Fruit fly (Drosophila melanogaster) whole organism, embryonic: Measurements from ENCODE around the gene CG43800.
A peak's percentile ranks its signal among the peaks of the same experiment; 100 is the strongest.

ENCODE experiments used
- Atf6 ChIP-seq: fragments of 200-800 bp; sonication (Bioruptor generic); IDR thresholded peaks from 2 replicates; pipeline ENCODE4 v1.3.6; 2022; ENCODE audit warnings: missing biosample characterization, missing genetic modification characterization
- Bgb ChIP-seq: fragments of 200-800 bp; sonication (Bioruptor generic); IDR thresholded peaks from 2 replicates; pipeline ENCODE4 v1.3.6; 2022; ENCODE audit warnings: missing biosample characterization, missing genetic modification characterization; ENCODE audit not compliant: partially characterized antibody
- CG10654 ChIP-seq: fragments of 200-800 bp; sonication (Bioruptor generic); optimal IDR thresholded peaks from 2 replicates; lab custom pipeline; 2016; ENCODE audit warnings: missing biosample characterization, missing genetic modification characterization
- CG11247 ChIP-seq: fragments of 200-800 bp; sonication (Bioruptor generic); IDR thresholded peaks from 2 replicates; pipeline ENCODE4 v1.3.6; 2022; ENCODE audit warnings: missing biosample characterization, missing genetic modification characterization
- CG12299 ChIP-seq: fragments of 200-800 bp; sonication (Bioruptor generic); optimal IDR thresholded peaks from 2 replicates; lab custom pipeline; 2018; ENCODE audit warnings: missing biosample characterization, mild to moderate bottlenecking, missing genetic modification characterization
- CG12391 ChIP-seq: fragments of 200-800 bp; sonication (Bioruptor generic); optimal IDR thresholded peaks from 3 replicates; lab custom pipeline; 2018; ENCODE audit warnings: missing biosample characterization, mild to moderate bottlenecking, missing genetic modification characterization, moderate library complexity
- CG13123 ChIP-seq: fragments of 200-800 bp; sonication (Bioruptor generic); optimal IDR thresholded peaks from 2 replicates; lab custom pipeline; 2016; ENCODE audit warnings: missing biosample characterization, missing genetic modification characterization
- CG13894 ChIP-seq: fragments of 200-800 bp; sonication (Bioruptor generic); optimal IDR thresholded peaks from 3 replicates; lab custom pipeline; 2018; ENCODE audit warnings: missing biosample characterization, mild to moderate bottlenecking, missing genetic modification characterization, moderate library complexity
- CG17568 ChIP-seq: fragments of 200-800 bp; sonication (Bioruptor generic); optimal IDR thresholded peaks from 2 replicates; lab custom pipeline; 2018; ENCODE audit warnings: missing biosample characterization, mild to moderate bottlenecking, missing genetic modification characterization, moderate library complexity
- CG2129 ChIP-seq: fragments of 200-800 bp; sonication (Bioruptor generic); IDR thresholded peaks from 2 replicates; pipeline ENCODE4 v1.3.6; 2022; ENCODE audit warnings: missing biosample characterization, missing genetic modification characterization; ENCODE audit not compliant: partially characterized antibody
- CG3065 ChIP-seq: fragments of 200-800 bp; sonication (Bioruptor generic); optimal IDR thresholded peaks from 2 replicates; lab custom pipeline; 2016; ENCODE audit warnings: missing biosample characterization, missing genetic modification characterization
- CG3281 ChIP-seq: fragments of 200-800 bp; sonication (Bioruptor generic); optimal IDR thresholded peaks from 3 replicates; lab custom pipeline; 2017; ENCODE audit warnings: missing biosample characterization, mild to moderate bottlenecking, missing genetic modification characterization
- CG34422 ChIP-seq: fragments of 200-800 bp; sonication (Bioruptor generic); IDR thresholded peaks from 3 replicates; pipeline ENCODE4 v1.3.6; 2022; ENCODE audit warnings: missing biosample characterization, missing genetic modification characterization
- CG3995 ChIP-seq: fragments of 200-800 bp; sonication (Bioruptor generic); optimal IDR thresholded peaks from 3 replicates; lab custom pipeline; 2016; ENCODE audit warnings: missing biosample characterization, missing genetic modification characterization
- CG4404 ChIP-seq: fragments of 200-800 bp; sonication (Bioruptor generic); IDR thresholded peaks from 2 replicates; pipeline ENCODE4 v1.3.6; 2022; ENCODE audit warnings: missing biosample characterization, missing genetic modification characterization
- CG7357 ChIP-seq: fragments of 200-800 bp; sonication (Bioruptor generic); IDR thresholded peaks from 3 replicates; pipeline ENCODE4 v1.3.6; 2022; ENCODE audit warnings: missing biosample characterization, missing genetic modification characterization
- CG7372 ChIP-seq: fragments of 200-800 bp; sonication (Bioruptor generic); IDR thresholded peaks from 2 replicates; pipeline ENCODE4 v1.3.6; 2022; ENCODE audit warnings: missing biosample characterization, missing genetic modification characterization
- CG8089 ChIP-seq: fragments of 200-800 bp; sonication (Bioruptor generic); optimal IDR thresholded peaks from 3 replicates; lab custom pipeline; 2016; ENCODE audit warnings: missing biosample characterization, missing genetic modification characterization
- CG8944 ChIP-seq: fragments of 200-800 bp; sonication (Bioruptor generic); optimal IDR thresholded peaks from 3 replicates; lab custom pipeline; 2016; ENCODE audit warnings: missing biosample characterization, missing genetic modification characterization
- CG9437 ChIP-seq: fragments of 200-800 bp; sonication (Bioruptor generic); optimal IDR thresholded peaks from 2 replicates; lab custom pipeline; 2018; ENCODE audit warnings: missing biosample characterization, mild to moderate bottlenecking, missing genetic modification characterization
- E2f2 ChIP-seq: fragments of 200-800 bp; sonication (Bioruptor generic); IDR thresholded peaks from 2 replicates; pipeline ENCODE4 v1.3.6; 2022; ENCODE audit warnings: missing biosample characterization, missing genetic modification characterization
- Ets65A ChIP-seq: fragments of 200-800 bp; sonication (Bioruptor generic); peaks from one replicate; lab custom pipeline; 2016; ENCODE audit warnings: missing biosample characterization, missing genetic modification characterization
- Ets97D ChIP-seq: fragments of 200-800 bp; sonication (Bioruptor generic); optimal IDR thresholded peaks from 3 replicates; lab custom pipeline; 2016; ENCODE audit warnings: missing biosample characterization, missing genetic modification characterization
- Fer2 ChIP-seq: fragments of 200-800 bp; sonication (Bioruptor generic); optimal IDR thresholded peaks from 2 replicates; lab custom pipeline; 2018; ENCODE audit warnings: missing biosample characterization, mild to moderate bottlenecking, missing genetic modification characterization, moderate library complexity
- Fer3 ChIP-seq: fragments of 200-800 bp; sonication (Bioruptor generic); optimal IDR thresholded peaks from 2 replicates; lab custom pipeline; 2018; ENCODE audit warnings: missing biosample characterization, mild to moderate bottlenecking, missing genetic modification characterization, moderate library complexity
- HLH3B ChIP-seq: fragments of 200-800 bp; sonication (Bioruptor generic); IDR thresholded peaks from 2 replicates; pipeline ENCODE4 v1.3.6; 2022; ENCODE audit warnings: missing biosample characterization, missing genetic modification characterization
- Hr3 ChIP-seq: fragments of 200-800 bp; sonication (Bioruptor generic); optimal IDR thresholded peaks from 3 replicates; lab custom pipeline; 2016; ENCODE audit warnings: missing biosample characterization, missing genetic modification characterization
- Jarid2 ChIP-seq: fragments of 200-800 bp; sonication (Bioruptor generic); optimal IDR thresholded peaks from 3 replicates; lab custom pipeline; 2017; ENCODE audit warnings: mild to moderate bottlenecking, missing biosample characterization, missing genetic modification reagents, missing genetic modification characterization
- Lpt ChIP-seq: fragments of >200 bp; optimal IDR thresholded peaks from 2 replicates; lab custom pipeline; 2018; ENCODE audit warnings: missing biosample characterization, missing genetic modification characterization
- MBD-R2 ChIP-seq: fragments of 200-800 bp; sonication (Bioruptor generic); IDR thresholded peaks from 2 replicates; pipeline ENCODE4 v1.3.6; 2022; ENCODE audit warnings: missing biosample characterization, missing genetic modification characterization
- Optix ChIP-seq: fragments of 200-800 bp; sonication (Bioruptor generic); IDR thresholded peaks from 3 replicates; pipeline ENCODE4 v1.3.6; 2022; ENCODE audit warnings: missing biosample characterization, missing genetic modification characterization
- Six4 ChIP-seq: fragments of 200-800 bp; sonication (Bioruptor generic); optimal IDR thresholded peaks from 2 replicates; lab custom pipeline; 2016; ENCODE audit warnings: missing biosample characterization, missing genetic modification characterization
- Sry-δ ChIP-seq: fragments of 200-800 bp; sonication (Bioruptor generic); optimal IDR thresholded peaks from 2 replicates; lab custom pipeline; 2016; ENCODE audit warnings: missing biosample characterization, missing genetic modification characterization
- abd-A ChIP-seq: fragments of 200-800 bp; sonication (Bioruptor generic); optimal IDR thresholded peaks from 3 replicates; lab custom pipeline; 2019; ENCODE audit warnings: missing biosample characterization, mild to moderate bottlenecking, missing genetic modification characterization, moderate library complexity
- az2 ChIP-seq: fragments of 200-800 bp; sonication (Bioruptor generic); optimal IDR thresholded peaks from 3 replicates; lab custom pipeline; 2016; ENCODE audit warnings: missing biosample characterization, missing genetic modification characterization
- bsh ChIP-seq, 2 experiments: fragments of 200-800 bp; sonication (Bioruptor generic); optimal IDR thresholded peaks; 2 replicates each; lab custom pipeline; 2017 to 2018; ENCODE audit warnings: mild to moderate bottlenecking in 2 of 2, missing biosample characterization in 2 of 2, missing genetic modification characterization in 2 of 2, moderate library complexity in 1 of 2
- cad ChIP-seq: fragments of >200 bp; optimal IDR thresholded peaks from 2 replicates; lab custom pipeline; 2017; ENCODE audit warnings: missing biosample characterization, missing genetic modification characterization
- ci ChIP-seq: fragments of 200-800 bp; sonication (Bioruptor generic); IDR thresholded peaks from 3 replicates; pipeline ENCODE4 v1.3.6; 2022; ENCODE audit warnings: missing biosample characterization, missing genetic modification characterization
- crp ChIP-seq, 2 experiments: fragments of 200-800 bp; sonication (Bioruptor generic); optimal IDR thresholded peaks; 2 replicates in 1 of 2; 3 replicates in 1 of 2; lab custom pipeline; 2017; ENCODE audit warnings: missing biosample characterization in 2 of 2, missing genetic modification characterization in 2 of 2, mild to moderate bottlenecking in 1 of 2, moderate library complexity in 1 of 2
- da ChIP-seq: fragments of 200-800 bp; sonication (Bioruptor generic); optimal IDR thresholded peaks from 2 replicates; lab custom pipeline; 2016; ENCODE audit warnings: missing biosample characterization, missing genetic modification characterization
- danr ChIP-seq: fragments of 200-800 bp; sonication (Bioruptor generic); IDR thresholded peaks from 2 replicates; pipeline ENCODE4 v1.3.6; 2022; ENCODE audit warnings: missing biosample characterization, missing genetic modification characterization
- org-1 ChIP-seq: fragments of 200-800 bp; sonication (Bioruptor generic); optimal IDR thresholded peaks from 2 replicates; lab custom pipeline; 2017; ENCODE audit warnings: missing biosample characterization, missing genetic modification characterization
- otp ChIP-seq: fragments of 200-800 bp; sonication (Bioruptor generic); IDR thresholded peaks from 3 replicates; pipeline ENCODE4, ENCODE4 v1.3.6; 2022; ENCODE audit warnings: missing biosample characterization, missing genetic modification characterization
- pum ChIP-seq: fragments of 200-800 bp; sonication (Bioruptor generic); optimal IDR thresholded peaks from 2 replicates; lab custom pipeline; 2016; ENCODE audit warnings: missing biosample characterization, missing genetic modification characterization
- sens ChIP-seq: fragments of 200-800 bp; sonication (Bioruptor generic); peaks from one replicate; lab custom pipeline; 2016; ENCODE audit warnings: missing biosample characterization, missing genetic modification characterization
- shn ChIP-seq: fragments of 200-800 bp; sonication (Bioruptor generic); optimal IDR thresholded peaks from 3 replicates; lab custom pipeline; 2016; ENCODE audit warnings: missing biosample characterization, missing genetic modification characterization
- sna ChIP-seq: fragments of 200-800 bp; sonication (Bioruptor generic); IDR thresholded peaks from 2 replicates; pipeline ENCODE4 v1.3.6; 2022; ENCODE audit warnings: missing biosample characterization, missing genetic modification characterization; ENCODE audit not compliant: partially characterized antibody
- sqz ChIP-seq: fragments of 200-800 bp; sonication (Bioruptor generic); optimal IDR thresholded peaks from 3 replicates; lab custom pipeline; 2018; ENCODE audit warnings: missing biosample characterization, mild to moderate bottlenecking, missing genetic modification characterization
- tio ChIP-seq: fragments of 200-800 bp; sonication (Bioruptor generic); optimal IDR thresholded peaks from 2 replicates; lab custom pipeline; 2017; ENCODE audit warnings: missing biosample characterization, missing genetic modification characterization, inconsistent platforms
- ttk ChIP-seq: fragments of 200-800 bp; sonication (Bioruptor generic); IDR thresholded peaks from 2 replicates; pipeline ENCODE4 v2.1.2; 2022; ENCODE audit warnings: missing biosample characterization, missing genetic modification characterization
- tup ChIP-seq: fragments of 200-800 bp; sonication (Bioruptor generic); optimal IDR thresholded peaks from 2 replicates; lab custom pipeline; 2016; ENCODE audit warnings: missing biosample characterization, mild to moderate bottlenecking, missing genetic modification characterization, moderate library complexity
- z ChIP-seq: fragments of 200-800 bp; sonication (Bioruptor generic); IDR thresholded peaks from 3 replicates; pipeline ENCODE4 v1.3.6; 2022; ENCODE audit warnings: missing biosample characterization, missing genetic modification characterization
- zfh1 ChIP-seq: fragments of 200-800 bp; sonication (Bioruptor generic); IDR thresholded peaks from 3 replicates; pipeline ENCODE4 v1.3.6; 2022; ENCODE audit warnings: missing biosample characterization, missing genetic modification characterization

Gene CG43800

dm6 chr2L:7265970-7266369, 33.4 kb upstream of the CG43800 start (continued):
- TF ChIP-seq CG2129 (GFP tag; lab: Robert Waterston, UW), result no peak
- TF ChIP-seq bsh (GFP tag; optimal IDR thresholded peaks at IDR 0.05; lab: Kevin White, UChicago), result peak in 1 of 2 experiments; percentile 75
- peak; percentile 75 for TF ChIP-seq Ets65A (GFP tag; lab: Kevin White, UChicago)
- no peak for TF ChIP-seq CG12299 (tag; lab: Kevin White, UChicago)
- no peak for TF ChIP-seq CG3281
- TF ChIP-seq E2f2 (GFP tag; lab: Robert Waterston, UW), result no peak
- peak; percentile 14 for TF ChIP-seq Six4 (GFP tag; lab: Kevin White, UChicago)
- no peak for TF ChIP-seq cad (GFP tag; lab: Kevin White, UChicago)
- TF ChIP-seq CG4404, result no peak
- peak; percentile 34 for TF ChIP-seq Hr3 (GFP tag; lab: Kevin White, UChicago)
- TF ChIP-seq ci, result peak; percentile 75; the same call in 2 of the 3 replicates
- no peak for TF ChIP-seq Fer2
- no peak for TF ChIP-seq crp (GFP tag; optimal IDR thresholded peaks at IDR 0.05; lab: Kevin White, UChicago)
- TF ChIP-seq MBD-R2 (GFP tag; lab: Robert Waterston, UW), result no peak
- TF ChIP-seq z (GFP tag; lab: Robert Waterston, UW), result no peak
- no peak for TF ChIP-seq org-1 (GFP tag; lab: Kevin White, UChicago)
- no peak for TF ChIP-seq Jarid2 (GFP tag; lab: Kevin White, UChicago)
- TF ChIP-seq otp (GFP tag; lab: Robert Waterston, UW), result no peak
- peak; percentile 29 for TF ChIP-seq Fer3
- no peak for TF ChIP-seq Atf6 (GFP tag; lab: Robert Waterston, UW)
- no peak for TF ChIP-seq CG34422
- no peak for TF ChIP-seq Ets97D (GFP tag; lab: Kevin White, UChicago)
- TF ChIP-seq pum (GFP tag; lab: Kevin White, UChicago), result no peak
- TF ChIP-seq CG13894 (tag; lab: Kevin White, UChicago), result no peak
- no peak for TF ChIP-seq Lpt (GFP tag; lab: Kevin White, UChicago)
- TF ChIP-seq sqz, result no peak
- TF ChIP-seq zfh1 (GFP tag; lab: Robert Waterston, UW), result 0 out of 3 replicates have a peak, but pooled peaks have one; percentile 24
- no peak for TF ChIP-seq CG7357
- TF ChIP-seq CG12391 (tag; lab: Kevin White, UChicago), result peak; percentile 48
- peak; percentile 47 for TF ChIP-seq az2 (GFP tag; lab: Kevin White, UChicago)
- peak; percentile 7 for TF ChIP-seq shn (GFP tag; lab: Kevin White, UChicago)
- no peak for TF ChIP-seq da (GFP tag; lab: Kevin White, UChicago)
- TF ChIP-seq tup, result no peak
- TF ChIP-seq abd-A (tag; lab: Kevin White, UChicago), result no peak
- peak; percentile 25 for TF ChIP-seq CG8944 (GFP tag; lab: Kevin White, UChicago)
- TF ChIP-seq CG17568 (GFP tag; lab: Kevin White, UChicago), result no peak
- no peak for TF ChIP-seq CG7372 (GFP tag; lab: Robert Waterston, UW)
- no peak for TF ChIP-seq danr (GFP tag; lab: Robert Waterston, UW)
- TF ChIP-seq CG11247 (GFP tag; lab: Robert Waterston, UW), result no peak
- no peak for TF ChIP-seq CG13123 (GFP tag; lab: Kevin White, UChicago)
- peak; percentile 91 for TF ChIP-seq sens (GFP tag; lab: Kevin White, UChicago)
- TF ChIP-seq CG3995 (GFP tag; lab: Kevin White, UChicago), result no peak
- no peak for TF ChIP-seq CG3065 (GFP tag; lab: Kevin White, UChicago)
- no peak for TF ChIP-seq Sry-δ (GFP tag; lab: Kevin White, UChicago)
- no peak for TF ChIP-seq sna (GFP tag; lab: Robert Waterston, UW)
- no peak for TF ChIP-seq CG8089
- no peak for TF ChIP-seq CG9437 (GFP tag; lab: Kevin White, UChicago)
- peak; percentile 44; the same call in 1 of the 2 replicates for TF ChIP-seq HLH3B (GFP tag; lab: Robert Waterston, UW)
- TF ChIP-seq ttk, result no peak
- no peak for TF ChIP-seq Optix (GFP tag; lab: Robert Waterston, UW)
- peak; percentile 19 for TF ChIP-seq tio (GFP tag; lab: Kevin White, UChicago)
- no peak for TF ChIP-seq Bgb (GFP tag; lab: Robert Waterston, UW)
- TF ChIP-seq CG10654 (GFP tag; lab: Kevin White, UChicago), result peak; percentile 30
